Fruit fly (Drosophila melanogaster) whole organism, embryonic: ENCODE results near the gene tinc.
A peak's percentile ranks its signal among the peaks of the same experiment; 100 is the strongest.

Experiments
- BEAF-32 ChIP-seq: fragments of 200-800 bp; sonication (Bioruptor generic); optimal IDR thresholded peaks from 3 replicates; lab custom pipeline; 2017; ENCODE audit warnings: missing biosample characterization, missing genetic modification characterization, mild to moderate bottlenecking, moderate library complexity, missing genetic modification reagents
- Blimp-1 ChIP-seq: fragments of 200-800 bp; sonication (Bioruptor generic); optimal IDR thresholded peaks from 3 replicates; lab custom pipeline; 2018; ENCODE audit warnings: missing biosample characterization, missing genetic modification characterization, mild to moderate bottlenecking, moderate library complexity, missing genetic modification reagents
- CG10431 ChIP-seq: fragments of 200-800 bp; sonication (Bioruptor generic); optimal IDR thresholded peaks from 3 replicates; lab custom pipeline; 2018; ENCODE audit warnings: missing biosample characterization, mild to moderate bottlenecking, missing genetic modification characterization
- CG10462 ChIP-seq: fragments of 200-800 bp; sonication (Bioruptor generic); optimal IDR thresholded peaks from 2 replicates; lab custom pipeline; 2016; ENCODE audit warnings: missing biosample characterization, missing genetic modification characterization
- CG11085 ChIP-seq: fragments of 200-800 bp; sonication (Bioruptor generic); IDR thresholded peaks from 2 replicates; pipeline ENCODE4 v1.3.6; 2022; ENCODE audit warnings: missing biosample characterization, missing genetic modification characterization
- CG11695 ChIP-seq: fragments of 200-800 bp; sonication (Bioruptor generic); IDR thresholded peaks from 3 replicates; pipeline ENCODE4 v1.3.6; 2022; ENCODE audit warnings: missing biosample characterization, missing genetic modification characterization
- CG11696 ChIP-seq: fragments of 200-800 bp; sonication (Bioruptor generic); IDR thresholded peaks from 2 replicates; pipeline ENCODE4 v1.3.6; 2022; ENCODE audit warnings: missing biosample characterization, missing genetic modification characterization
- CG11723 ChIP-seq: fragments of 200-800 bp; sonication (Bioruptor generic); optimal IDR thresholded peaks from 2 replicates; lab custom pipeline; 2017; ENCODE audit warnings: missing biosample characterization, mild to moderate bottlenecking, missing genetic modification characterization
- CG12104 ChIP-seq: fragments of 200-800 bp; sonication (Bioruptor generic); optimal IDR thresholded peaks from 3 replicates; lab custom pipeline; 2016; ENCODE audit warnings: missing biosample characterization, missing genetic modification characterization
- CG12391 ChIP-seq: fragments of 200-800 bp; sonication (Bioruptor generic); optimal IDR thresholded peaks from 3 replicates; lab custom pipeline; 2018; ENCODE audit warnings: missing biosample characterization, mild to moderate bottlenecking, missing genetic modification characterization, moderate library complexity
- CG13296 ChIP-seq: fragments of 200-800 bp; sonication (Bioruptor generic); optimal IDR thresholded peaks from 3 replicates; lab custom pipeline; 2018; ENCODE audit warnings: missing biosample characterization, mild to moderate bottlenecking, missing genetic modification characterization
- CG13624 ChIP-seq: fragments of 200-800 bp; sonication (Bioruptor generic); optimal IDR thresholded peaks from 2 replicates; lab custom pipeline; 2016; ENCODE audit warnings: missing biosample characterization, missing genetic modification characterization
- CG17361 ChIP-seq: fragments of 200-800 bp; sonication (Bioruptor generic); IDR thresholded peaks from 3 replicates; pipeline ENCODE4 v1.3.6; 2022; ENCODE audit warnings: missing biosample characterization, missing genetic modification characterization
- CG17385 ChIP-seq: fragments of 200-800 bp; sonication (Bioruptor generic); optimal IDR thresholded peaks from 3 replicates; lab custom pipeline; 2018; ENCODE audit warnings: missing biosample characterization, mild to moderate bottlenecking, missing genetic modification characterization
- CG18619 ChIP-seq: fragments of 200-800 bp; sonication (Bioruptor generic); optimal IDR thresholded peaks from 3 replicates; lab custom pipeline; 2017; ENCODE audit warnings: missing biosample characterization, mild to moderate bottlenecking, missing genetic modification characterization
- CG34422 ChIP-seq: fragments of 200-800 bp; sonication (Bioruptor generic); IDR thresholded peaks from 3 replicates; pipeline ENCODE4 v1.3.6; 2022; ENCODE audit warnings: missing biosample characterization, missing genetic modification characterization
- CG4617 ChIP-seq: fragments of 200-800 bp; sonication (Bioruptor generic); optimal IDR thresholded peaks from 3 replicates; lab custom pipeline; 2016; ENCODE audit warnings: missing biosample characterization, missing genetic modification characterization, borderline replicate concordance
- CG4854 ChIP-seq: fragments of 200-800 bp; sonication (Bioruptor generic); optimal IDR thresholded peaks from 2 replicates; lab custom pipeline; 2016; ENCODE audit warnings: missing biosample characterization, missing genetic modification characterization, inconsistent platforms
- CG6272 ChIP-seq: fragments of 200-800 bp; sonication (Bioruptor generic); IDR thresholded peaks from 2 replicates; pipeline ENCODE4 v1.3.6; 2022; ENCODE audit warnings: missing biosample characterization, missing genetic modification characterization
- CG8924 ChIP-seq: fragments of 200-800 bp; optimal IDR thresholded peaks from 3 replicates; lab custom pipeline; 2019; ENCODE audit warnings: missing biosample characterization, mild to moderate bottlenecking, missing genetic modification characterization, moderate library complexity
- CG9727 ChIP-seq: fragments of 200-800 bp; sonication (Bioruptor generic); optimal IDR thresholded peaks from 3 replicates; lab custom pipeline; 2017; ENCODE audit warnings: missing biosample characterization, mild to moderate bottlenecking, missing genetic modification characterization
- Deaf1 ChIP-seq: fragments of 200-800 bp; optimal IDR thresholded peaks from 3 replicates; lab custom pipeline; 2019; ENCODE audit warnings: missing biosample characterization, mild to moderate bottlenecking, missing genetic modification characterization, moderate library complexity
- Fer3 ChIP-seq: fragments of 200-800 bp; sonication (Bioruptor generic); optimal IDR thresholded peaks from 2 replicates; lab custom pipeline; 2018; ENCODE audit warnings: missing biosample characterization, mild to moderate bottlenecking, missing genetic modification characterization, moderate library complexity
- HLH54F ChIP-seq: fragments of 200-800 bp; sonication (Bioruptor generic); optimal IDR thresholded peaks from 3 replicates; lab custom pipeline; 2016; ENCODE audit warnings: missing biosample characterization, missing genetic modification characterization
- HLHmδ ChIP-seq: fragments of 200-800 bp; sonication (Bioruptor generic); optimal IDR thresholded peaks from 2 replicates; lab custom pipeline; 2018; ENCODE audit warnings: missing biosample characterization, mild to moderate bottlenecking, missing genetic modification characterization, moderate library complexity
- Lpt ChIP-seq: fragments of >200 bp; optimal IDR thresholded peaks from 2 replicates; lab custom pipeline; 2018; ENCODE audit warnings: missing biosample characterization, missing genetic modification characterization
- NFAT ChIP-seq: fragments of 200-800 bp; sonication (Bioruptor generic); IDR thresholded peaks from 2 replicates; pipeline ENCODE4 v1.3.6; 2022; ENCODE audit warnings: missing biosample characterization, missing genetic modification characterization
- Neu2 ChIP-seq: fragments of 200-800 bp; sonication (Bioruptor generic); optimal IDR thresholded peaks from 3 replicates; lab custom pipeline; 2016; ENCODE audit warnings: missing biosample characterization, missing genetic modification characterization, borderline replicate concordance
- Nf-YC ChIP-seq: fragments of 200-800 bp; optimal IDR thresholded peaks from 3 replicates; lab custom pipeline; 2019; ENCODE audit warnings: missing biosample characterization, mild to moderate bottlenecking, missing genetic modification characterization, moderate library complexity
- Ravus ChIP-seq: fragments of 200-800 bp; sonication (Bioruptor generic); IDR thresholded peaks from 2 replicates; pipeline ENCODE4 v1.3.6; 2022; ENCODE audit warnings: missing biosample characterization, missing genetic modification characterization
- Sox102F ChIP-seq: fragments of 200-800 bp; sonication (Bioruptor generic); optimal IDR thresholded peaks from 2 replicates; lab custom pipeline; 2018; ENCODE audit warnings: missing biosample characterization, mild to moderate bottlenecking, missing genetic modification characterization, moderate library complexity
- amos ChIP-seq: fragments of 200-800 bp; sonication (Bioruptor generic); IDR thresholded peaks from 2 replicates; pipeline ENCODE4 v1.3.6; 2022; ENCODE audit warnings: missing biosample characterization, missing genetic modification characterization; ENCODE audit not compliant: partially characterized antibody
- cad ChIP-seq: fragments of >200 bp; optimal IDR thresholded peaks from 2 replicates; lab custom pipeline; 2017; ENCODE audit warnings: missing biosample characterization, missing genetic modification characterization
- cato ChIP-seq: fragments of 200-800 bp; sonication (Bioruptor generic); optimal IDR thresholded peaks from 2 replicates; lab custom pipeline; 2016; ENCODE audit warnings: missing biosample characterization, missing genetic modification characterization, borderline replicate concordance
- chif ChIP-seq, 2 experiments: fragments of 200-800 bp; sonication (Bioruptor generic); optimal IDR thresholded peaks; 3 replicates each; lab custom pipeline; 2016; ENCODE audit warnings: missing biosample characterization in 2 of 2, missing genetic modification characterization in 2 of 2
- chm ChIP-seq: fragments of 200-800 bp; sonication (Bioruptor generic); IDR thresholded peaks from 2 replicates; pipeline ENCODE4 v1.3.6; 2022; ENCODE audit warnings: missing biosample characterization, missing genetic modification characterization
- cwo ChIP-seq: fragments of 200-800 bp; sonication (Bioruptor generic); optimal IDR thresholded peaks from 3 replicates; lab custom pipeline; 2017; ENCODE audit warnings: missing biosample characterization, missing genetic modification characterization, mild to moderate bottlenecking, moderate library complexity, missing genetic modification reagents
- dmrt99B ChIP-seq: fragments of 200-800 bp; sonication (Bioruptor generic); optimal IDR thresholded peaks from 2 replicates; lab custom pipeline; 2018; ENCODE audit warnings: missing biosample characterization, mild to moderate bottlenecking, missing genetic modification characterization, moderate library complexity
- gsb ChIP-seq: fragments of 200-800 bp; sonication (Bioruptor generic); IDR thresholded peaks from 2 replicates; pipeline ENCODE4 v1.3.6; 2022; ENCODE audit warnings: missing biosample characterization, missing genetic modification characterization
- kah ChIP-seq: fragments of 200-800 bp; sonication (Bioruptor generic); optimal IDR thresholded peaks from 2 replicates; lab custom pipeline; 2018; ENCODE audit warnings: missing biosample characterization, mild to moderate bottlenecking, missing genetic modification characterization
- mirr ChIP-seq: fragments of 200-800 bp; sonication (Bioruptor generic); optimal IDR thresholded peaks from 3 replicates; lab custom pipeline; 2018; ENCODE audit warnings: missing biosample characterization, mild to moderate bottlenecking, missing genetic modification characterization
- nerfin-1 ChIP-seq: fragments of 200-800 bp; sonication (Bioruptor generic); optimal IDR thresholded peaks from 3 replicates; lab custom pipeline; 2019; ENCODE audit warnings: missing biosample characterization, mild to moderate bottlenecking, missing genetic modification characterization, moderate library complexity
- org-1 ChIP-seq: fragments of 200-800 bp; sonication (Bioruptor generic); optimal IDR thresholded peaks from 2 replicates; lab custom pipeline; 2017; ENCODE audit warnings: missing biosample characterization, missing genetic modification characterization
- salm ChIP-seq: fragments of 200-800 bp; sonication (Bioruptor generic); optimal IDR thresholded peaks from 2 replicates; lab custom pipeline; 2018; ENCODE audit warnings: missing biosample characterization, mild to moderate bottlenecking, missing genetic modification characterization
- sc ChIP-seq, 3 experiments: fragments of >200 bp in 2 of 3; fragments of 200-800 bp in 1 of 3; sonication (Bioruptor generic) in 1 of 3; optimal IDR thresholded peaks; 2 replicates in 2 of 3; 3 replicates in 1 of 3; lab custom pipeline; 2017; ENCODE audit warnings: mild to moderate bottlenecking in 1 of 3, missing biosample characterization in 1 of 3, missing genetic modification characterization in 1 of 3, missing genetic modification reagents in 1 of 3
- sens ChIP-seq: fragments of 200-800 bp; sonication (Bioruptor generic); peaks from one replicate; lab custom pipeline; 2016; ENCODE audit warnings: missing biosample characterization, missing genetic modification characterization
- trem ChIP-seq: fragments of 200-800 bp; optimal IDR thresholded peaks from 3 replicates; lab custom pipeline; 2019; ENCODE audit warnings: missing biosample characterization, mild to moderate bottlenecking, missing genetic modification characterization, moderate library complexity
- ttk ChIP-seq: fragments of 200-800 bp; sonication (Bioruptor generic); IDR thresholded peaks from 2 replicates; pipeline ENCODE4 v2.1.2; 2022; ENCODE audit warnings: missing biosample characterization, missing genetic modification characterization
- usp ChIP-seq: fragments of >200 bp; optimal IDR thresholded peaks from 2 replicates; lab custom pipeline; 2017; ENCODE audit warnings: missing biosample characterization, missing genetic modification characterization
- vnd ChIP-seq: fragments of 200-800 bp; sonication (Bioruptor generic); IDR thresholded peaks from 3 replicates; pipeline ENCODE4 v1.3.6; 2022; ENCODE audit warnings: missing biosample characterization, missing genetic modification characterization; ENCODE audit not compliant: partially characterized antibody
- yki ChIP-seq: fragments of >200 bp; optimal IDR thresholded peaks from 3 replicates; lab custom pipeline; 2018

tinc gene

DNA sequence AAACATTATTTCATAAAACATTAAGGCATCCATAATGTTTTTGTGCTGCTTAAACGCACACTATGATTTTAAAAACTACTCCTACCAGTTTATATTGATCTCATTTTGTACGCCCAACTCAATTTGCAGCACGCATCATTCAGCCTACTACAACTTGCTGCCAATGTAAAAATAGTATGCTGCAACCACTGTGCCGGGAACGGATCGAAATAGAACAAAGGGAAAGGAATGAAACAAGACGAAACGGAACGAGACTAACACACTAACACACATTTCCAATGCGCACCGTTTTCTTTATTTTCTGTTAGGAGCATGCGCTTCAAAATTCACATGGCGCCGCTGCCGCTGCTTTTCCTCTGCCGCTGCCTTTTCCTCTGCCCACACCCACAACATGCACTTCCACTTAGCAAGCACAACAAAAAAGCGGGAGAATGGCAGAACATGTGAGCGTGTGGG lies 34.4 kb upstream of the tinc start (continued):
- TF ChIP-seq org-1 (GFP tag; lab: Kevin White, UChicago) (no peak), chm (GFP tag; lab: Robert Waterston, UW) (no peak), CG17385 (GFP tag; lab: Kevin White, UChicago) (no peak), Lpt (GFP tag; lab: Kevin White, UChicago) (no peak), CG10431 (no peak), CG4617 (GFP tag; lab: Kevin White, UChicago) (no peak), CG11696 (no peak), kah (GFP tag; lab: Kevin White, UChicago) (peak; percentile 96), CG10462 (GFP tag; lab: Kevin White, UChicago) (no peak), Fer3 (no peak), cad (GFP tag; lab: Kevin White, UChicago) (no peak), mirr (GFP tag; lab: Kevin White, UChicago) (no peak), Ravus (no peak), CG18619 (GFP tag; lab: Kevin White, UChicago) (no peak), CG17361 (no peak), HLHmδ (GFP tag; lab: Kevin White, UChicago) (no peak), CG13624 (GFP tag; lab: Kevin White, UChicago) (peak; percentile 6), trem (no peak), Deaf1 (tag; lab: Kevin White, UChicago) (no peak), CG13296 (no peak), CG8924 (tag; lab: Kevin White, UChicago) (no peak), CG11723 (GFP tag; lab: Kevin White, UChicago) (no peak), Blimp-1 (no peak), sc (optimal IDR thresholded peaks at IDR 0.05; lab: Kevin White, UChicago) (no peak), sc (GFP tag; optimal IDR thresholded peaks at IDR 0.05; lab: Kevin White, UChicago) (no peak), CG4854 (GFP tag; lab: Kevin White, UChicago) (no peak), dmrt99B (tag; lab: Kevin White, UChicago) (peak; percentile 33), CG12104 (GFP tag; lab: Kevin White, UChicago) (no peak), salm (tag; lab: Kevin White, UChicago) (no peak), yki (lab: Kevin White, UChicago) (no peak), BEAF-32 (GFP tag; lab: Kevin White, UChicago) (no peak), chif (GFP tag; optimal IDR thresholded peaks at IDR 0.05; lab: Kevin White, UChicago) (no peak), nerfin-1 (no peak), vnd (GFP tag; lab: Robert Waterston, UW) (no peak), sens (GFP tag; lab: Kevin White, UChicago) (peak; percentile 33), cwo (GFP tag; lab: Kevin White, UChicago) (no peak), Neu2 (GFP tag; lab: Kevin White, UChicago) (no peak), HLH54F (GFP tag; lab: Kevin White, UChicago) (peak; percentile 16), Nf-YC (tag; lab: Kevin White, UChicago) (peak; percentile 16), CG11695 (GFP tag; lab: Robert Waterston, UW) (no peak), CG9727 (GFP tag; lab: Kevin White, UChicago) (no peak), ttk (peak; percentile 17; the same call in 1 of the 2 replicates), CG6272 (0 out of 2 replicates have a peak, but pooled peaks have one; percentile 17), gsb (no peak), CG12391 (tag; lab: Kevin White, UChicago) (peak; percentile 1), usp (GFP tag; lab: Kevin White, UChicago) (no peak), CG34422 (GFP tag; lab: Robert Waterston, UW) (no peak), amos (GFP tag; lab: Robert Waterston, UW) (no peak), Sox102F (peak; percentile 40), CG11085 (GFP tag; lab: Robert Waterston, UW) (no peak), NFAT (no peak), cato (no peak)
